Worm (Caenorhabditis elegans) whole organism, L3 larva: ENCODE measurements around the gene pbo-5.

Experiments
- ceh-16 ChIP-seq: sonication (generic microtip); optimal IDR thresholded peaks from 2 replicates; lab custom pipeline; 2017; ENCODE audit warnings: missing biosample characterization, missing genetic modification characterization
- egl-27 ChIP-seq: sonication (generic microtip); optimal IDR thresholded peaks from 4 replicates; lab custom pipeline; 2017; ENCODE audit warnings: missing biosample characterization, missing genetic modification reagents, missing genetic modification characterization
- mml-1 ChIP-seq: fragments of 150-350 bp; sonication (generic microtip); optimal IDR thresholded peaks from 3 replicates; lab custom pipeline; 2014; ENCODE audit warnings: missing biosample characterization, missing genetic modification characterization
- nhr-43 ChIP-seq: sonication (generic microtip); optimal IDR thresholded peaks from 2 replicates; lab custom pipeline; 2016; ENCODE audit warnings: mild to moderate bottlenecking, missing genetic modification characterization, missing compliant biosample characterization; ENCODE audit not compliant: poor library complexity, severe bottlenecking
- nhr-77 ChIP-seq: fragments of 150-350 bp; optimal IDR thresholded peaks from 2 replicates; lab custom pipeline; 2014; ENCODE audit warnings: missing biosample characterization, missing genetic modification characterization

- TF ChIP-seq egl-27 (tag; lab: Kevin White, UChicago) (no peak), nhr-77 (tag; lab: Kevin White, UChicago) (no peak), ceh-16 (tag; lab: Kevin White, UChicago) (no peak), nhr-43 (tag; lab: Kevin White, UChicago) (no peak), mml-1 (tag; lab: Kevin White, UChicago) (no peak)
These were observed 23.4 kb upstream of the pbo-5 start for ce11 chrV:20891871-20892270.
